Fruit fly (Drosophila melanogaster): Measurements from ENCODE around the gene Xpac.

Gene Xpac

dm6 chrX:4116834-4117736, 13.1 kb upstream of the Xpac start, which contains the start of the genes tyf and Tip60 (continued):
- TF ChIP-seq CG10959 (GFP tag; IDR thresholded peaks at IDR 0.05) (no peak), CG7745 (tag; optimal IDR thresholded peaks at IDR 0.05) (no peak), cg (GFP tag; optimal IDR thresholded peaks at IDR 0.05) (peak; percentile 91), CG17186 (GFP tag; optimal IDR thresholded peaks at IDR 0.05) (peak; percentile 41), CG11456 (GFP tag; IDR thresholded peaks at IDR 0.05) (0 out of 3 replicates have a peak, but pooled peaks have one; percentile 22), dan (GFP tag; IDR thresholded peaks at IDR 0.05) (no peak), hbn (GFP tag; IDR thresholded peaks at IDR 0.05; ENCODE audit: partially characterized antibody) (peak; percentile 40; the same call in 1 of the 2 replicates), dpn (GFP tag; optimal IDR thresholded peaks at IDR 0.05) (peak in 1 of 2 experiments; percentile 34), cwo (GFP tag; optimal IDR thresholded peaks at IDR 0.05) (peak; percentile 15), chm (GFP tag; IDR thresholded peaks at IDR 0.05) (0 out of 2 replicates have a peak, but pooled peaks have one; percentile 22), pros (GFP tag; optimal IDR thresholded peaks at IDR 0.05) (no peak), oc (tag; optimal IDR thresholded peaks at IDR 0.05) (no peak), CTCF (GFP tag; optimal IDR thresholded peaks at IDR 0.05) (no peak), CG7357 (GFP tag; IDR thresholded peaks at IDR 0.05) (no peak), Meics (GFP tag; optimal IDR thresholded peaks at IDR 0.05) (no peak), sqz (GFP tag; optimal IDR thresholded peaks at IDR 0.05) (peak; percentile 81), Dbx (GFP tag; IDR thresholded peaks at IDR 0.05) (peak; percentile 37; the same call in 1 of the 3 replicates), CG11560 (tag; IDR thresholded peaks at IDR 0.05) (no peak), ara (GFP tag; IDR thresholded peaks at IDR 0.05) (no peak), kay (GFP tag; optimal IDR thresholded peaks at IDR 0.05) (peak; percentile 42), scrt (GFP tag; optimal IDR thresholded peaks at IDR 0.05) (no peak), Sin3A (optimal IDR thresholded peaks at IDR 0.05) (peak; percentile 68), peb (GFP tag; IDR thresholded peaks at IDR 0.05) (no peak), klu (GFP tag; IDR thresholded peaks at IDR 0.05) (no peak), BEAF-32 (GFP tag; optimal IDR thresholded peaks at IDR 0.05) (peak; percentile 65), CG3163 (GFP tag; optimal IDR thresholded peaks at IDR 0.05) (no peak), CG6175 (GFP tag; IDR thresholded peaks at IDR 0.05) (0 out of 3 replicates have a peak, but pooled peaks have one; percentile 54), CG7963 (GFP tag; IDR thresholded peaks at IDR 0.05; ENCODE audit: partially characterized antibody) (0 out of 3 replicates have a peak, but pooled peaks have one; percentile 9), chinmo (GFP tag; IDR thresholded peaks at IDR 0.05; ENCODE audit: partially characterized antibody) (peak; percentile 67; the same call in 1 of the 4 replicates), CG12236 (GFP tag; optimal IDR thresholded peaks at IDR 0.05) (no peak), Xbp1 (GFP tag; optimal IDR thresholded peaks at IDR 0.05) (peak; percentile 28), CG31388 (GFP tag; optimal IDR thresholded peaks at IDR 0.05) (no peak), Med (GFP tag) (peak; percentile 78), CG6813 (GFP tag; optimal IDR thresholded peaks at IDR 0.05) (no peak), CG11504 (tag; optimal IDR thresholded peaks at IDR 0.05) (no peak), jing (GFP tag; optimal IDR thresholded peaks at IDR 0.05) (no peak), D19A (tag; optimal IDR thresholded peaks at IDR 0.05) (no peak), CG33557 (GFP tag; optimal IDR thresholded peaks at IDR 0.05) (peak; percentile 4), HmgZ (tag; optimal IDR thresholded peaks at IDR 0.05) (no peak), CG17359 (tag; optimal IDR thresholded peaks at IDR 0.05) (peak; percentile 57), ftz-f1 (GFP tag; optimal IDR thresholded peaks at IDR 0.05) (peak; percentile 51), Dfd (GFP tag; optimal IDR thresholded peaks at IDR 0.05) (no peak), Dip3 (GFP tag; optimal IDR thresholded peaks at IDR 0.05) (no peak), dati (GFP tag; IDR thresholded peaks at IDR 0.05) (no peak), zfh2 (GFP tag; optimal IDR thresholded peaks at IDR 0.05) (peak; percentile 47), pfk (GFP tag; optimal IDR thresholded peaks at IDR 0.05) (no peak), Kr (GFP tag; optimal IDR thresholded peaks at IDR 0.05) (no peak), CG2116 (GFP tag; optimal IDR thresholded peaks at IDR 0.05) (peak; percentile 39), slbo (GFP tag; IDR thresholded peaks at IDR 0.05) (peak; percentile 62)

Measured in whole organism, embryonic.